Worm (Caenorhabditis elegans) whole organism, L4 larva: ENCODE measurements around the gene F09E5.16.

Experiments
- F37D6.2 ChIP-seq: sonication (generic microtip); optimal IDR thresholded peaks from 2 replicates; lab custom pipeline; 2016; ENCODE audit warnings: mild to moderate bottlenecking, missing genetic modification characterization, missing compliant biosample characterization
- F44E2.7 ChIP-seq: fragments of 200-800 bp; sonication (Bioruptor generic); IDR thresholded peaks from 2 replicates; pipeline ENCODE4 v2.1.2; 2022; ENCODE audit warnings: missing genetic modification characterization, missing compliant biosample characterization
- aly-2 ChIP-seq: sonication (generic microtip); optimal IDR thresholded peaks from 2 replicates; lab custom pipeline; 2018; ENCODE audit warnings: missing biosample characterization, missing genetic modification characterization
- arid-1 ChIP-seq: fragments of 200-800 bp; sonication (Bioruptor generic); conservative IDR thresholded peaks from 2 replicates; pipeline ENCODE4 v1.3.6; 2022; ENCODE audit warnings: missing genetic modification reagents, missing genetic modification characterization, missing compliant biosample characterization
- ceh-32 ChIP-seq: sonication (generic microtip); optimal IDR thresholded peaks from 2 replicates; lab custom pipeline; 2016; ENCODE audit warnings: mild to moderate bottlenecking, missing genetic modification characterization, missing compliant biosample characterization; ENCODE audit not compliant: poor library complexity
- ceh-62 ChIP-seq: sonication (generic microtip); optimal IDR thresholded peaks from 2 replicates; lab custom pipeline; 2017; ENCODE audit warnings: missing biosample characterization, missing genetic modification characterization
- ceh-82 ChIP-seq: sonication (generic microtip); optimal IDR thresholded peaks from 2 replicates; lab custom pipeline; 2017; ENCODE audit warnings: missing biosample characterization, missing genetic modification characterization
- daf-16 ChIP-seq, 3 experiments: sonication (generic microtip); optimal IDR thresholded peaks; 2 replicates each; lab custom pipeline; 2016 to 2017; ENCODE audit warnings: missing genetic modification characterization in 3 of 3, missing genetic modification reagents in 3 of 3, mild to moderate bottlenecking in 2 of 3, missing compliant biosample characterization in 2 of 3, missing biosample characterization in 1 of 3, moderate library complexity in 1 of 3
- dmd-6 ChIP-seq: fragments of 200-800 bp; sonication (Bioruptor generic); IDR thresholded peaks from 2 replicates; pipeline ENCODE4 v1.3.6; 2022; ENCODE audit warnings: missing genetic modification reagents, missing genetic modification characterization, missing compliant biosample characterization
- dpl-1 ChIP-seq: fragments of 150-350 bp; optimal IDR thresholded peaks from 2 replicates; lab custom pipeline; 2014; ENCODE audit warnings: missing biosample characterization, missing genetic modification reagents, missing genetic modification characterization
- duxl-1 ChIP-seq: sonication (generic microtip); optimal IDR thresholded peaks from 2 replicates; lab custom pipeline; 2016; ENCODE audit warnings: mild to moderate bottlenecking, missing genetic modification characterization, moderate library complexity, missing compliant biosample characterization; ENCODE audit not compliant: poor library complexity
- dve-1 ChIP-seq: sonication (generic microtip); optimal IDR thresholded peaks from 2 replicates; lab custom pipeline; 2017; ENCODE audit warnings: antibody characterized with exemption, mild to moderate bottlenecking, missing genetic modification characterization, missing compliant biosample characterization; ENCODE audit not compliant: insufficient read depth
- egl-43 ChIP-seq: fragments of 200-800 bp; sonication (Bioruptor generic); IDR thresholded peaks from 2 replicates; pipeline ENCODE4 v1.3.6; 2022; ENCODE audit warnings: missing genetic modification reagents, missing genetic modification characterization, missing compliant biosample characterization
- gei-8 ChIP-seq: fragments of 200-800 bp; sonication (Bioruptor generic); optimal IDR thresholded peaks from 2 replicates; lab custom pipeline; 2018; ENCODE audit warnings: mild to moderate bottlenecking, missing genetic modification characterization, missing compliant biosample characterization
- hif-1 ChIP-seq, 2 experiments: sonication (generic microtip); optimal IDR thresholded peaks; 2 replicates each; lab custom pipeline; 2016 to 2017; ENCODE audit warnings: missing compliant biosample characterization in 2 of 2, missing genetic modification characterization in 2 of 2, missing genetic modification reagents in 2 of 2, missing genotype in 2 of 2, mild to moderate bottlenecking in 1 of 2
- hlh-11 ChIP-seq: fragments of 200-800 bp; sonication (Bioruptor generic); optimal IDR thresholded peaks from 2 replicates; lab custom pipeline; 2018; ENCODE audit warnings: mild to moderate bottlenecking, missing genetic modification characterization, missing compliant biosample characterization
- hlh-30 ChIP-seq: sonication (generic microtip); optimal IDR thresholded peaks from 2 replicates; lab custom pipeline; 2017; ENCODE audit warnings: antibody characterized with exemption, mild to moderate bottlenecking, missing genetic modification characterization, missing compliant biosample characterization; ENCODE audit not compliant: insufficient read depth
- lim-7 ChIP-seq: fragments of 200-800 bp; sonication (Bioruptor generic); IDR thresholded peaks from 2 replicates; pipeline ENCODE4 v1.3.6; 2022; ENCODE audit warnings: missing genetic modification characterization, missing compliant biosample characterization
- lin-1 ChIP-seq: fragments of 200-800 bp; sonication (Bioruptor generic); IDR thresholded peaks from 2 replicates; pipeline ENCODE4 v1.3.6; 2022; ENCODE audit warnings: missing genetic modification reagents, missing genetic modification characterization, missing compliant biosample characterization
- lin-15B ChIP-seq: fragments of 150-350 bp; sonication (generic microtip); optimal IDR thresholded peaks from 3 replicates; lab custom pipeline; 2014; ENCODE audit warnings: missing biosample characterization, missing genetic modification characterization
- lin-39 ChIP-seq: fragments of 150-350 bp; optimal IDR thresholded peaks from 2 replicates; lab custom pipeline; 2014; ENCODE audit warnings: missing biosample characterization, missing genetic modification reagents, missing genetic modification characterization
- lsy-2 ChIP-seq, 2 experiments: fragments of 150-350 bp in 1 of 2; sonication (generic microtip) in 1 of 2; optimal IDR thresholded peaks; 2 replicates each; lab custom pipeline; 2014 to 2017; ENCODE audit warnings: missing biosample characterization in 2 of 2, missing genetic modification characterization in 2 of 2
- mdl-1 ChIP-seq, 2 experiments: fragments of 150-350 bp in 1 of 2; sonication (generic microtip) in 1 of 2; optimal IDR thresholded peaks; 2 replicates each; lab custom pipeline; 2014 to 2017; ENCODE audit warnings: missing biosample characterization in 2 of 2, missing genetic modification characterization in 2 of 2
- mep-1 ChIP-seq: fragments of 150-350 bp; sonication (generic microtip); optimal IDR thresholded peaks from 3 replicates; lab custom pipeline; 2014; ENCODE audit warnings: missing biosample characterization, missing genetic modification characterization
- nhr-102 ChIP-seq: sonication (generic microtip); optimal IDR thresholded peaks from 2 replicates; lab custom pipeline; 2016; ENCODE audit warnings: mild to moderate bottlenecking, missing genetic modification characterization, moderate library complexity, missing compliant biosample characterization
- nhr-11 ChIP-seq: fragments of 150-350 bp; optimal IDR thresholded peaks from 2 replicates; lab custom pipeline; 2014; ENCODE audit warnings: missing biosample characterization, missing genetic modification characterization
- nhr-25 ChIP-seq: sonication (generic microtip); optimal IDR thresholded peaks from 2 replicates; lab custom pipeline; 2017; ENCODE audit warnings: missing genetic modification characterization, mild to moderate bottlenecking, missing compliant biosample characterization, antibody characterized with exemption, moderate library complexity, borderline replicate concordance; ENCODE audit not compliant: insufficient read depth
- nhr-28 ChIP-seq: fragments of 150-350 bp; optimal IDR thresholded peaks from 2 replicates; lab custom pipeline; 2014; ENCODE audit warnings: missing biosample characterization, missing genetic modification characterization
- nhr-48 ChIP-seq: sonication (generic microtip); optimal IDR thresholded peaks from 2 replicates; lab custom pipeline; 2016; ENCODE audit warnings: mild to moderate bottlenecking, missing genetic modification characterization, missing compliant biosample characterization
- nhr-6 ChIP-seq: fragments of 150-350 bp; optimal IDR thresholded peaks from 2 replicates; lab custom pipeline; 2014; ENCODE audit warnings: missing biosample characterization, missing genetic modification characterization
- nhr-76 ChIP-seq: fragments of 150-350 bp; optimal IDR thresholded peaks from 2 replicates; lab custom pipeline; 2014; ENCODE audit warnings: missing biosample characterization, missing genetic modification characterization
- nhr-77 ChIP-seq: fragments of 150-350 bp; optimal IDR thresholded peaks from 2 replicates; lab custom pipeline; 2014; ENCODE audit warnings: missing biosample characterization, missing genetic modification characterization
- pha-4 ChIP-seq, 2 experiments: fragments of 150-350 bp in 1 of 2; fragments of 200-800 bp in 1 of 2; sonication (Bioruptor generic) in 1 of 2; IDR thresholded peaks in 1 of 2; optimal IDR thresholded peaks in 1 of 2; 2 replicates each; pipeline versions ENCODE4 v1.3.6 to Lab custom; 2014 to 2022; ENCODE audit warnings: missing genetic modification characterization in 2 of 2, missing genetic modification reagents in 2 of 2, missing biosample characterization in 1 of 2, missing compliant biosample characterization in 1 of 2
- rbr-2 ChIP-seq: sonication (generic microtip); optimal IDR thresholded peaks from 2 replicates; lab custom pipeline; 2016; ENCODE audit warnings: missing genotype, missing genetic modification characterization, missing compliant biosample characterization
- skn-1 ChIP-seq: fragments of 150-350 bp; optimal IDR thresholded peaks from 2 replicates; lab custom pipeline; 2014; ENCODE audit warnings: missing biosample characterization, missing genetic modification characterization
- snpc-1.2 ChIP-seq: fragments of 200-800 bp; sonication (Bioruptor generic); IDR thresholded peaks from 2 replicates; pipeline ENCODE4 v1.3.6; 2022; ENCODE audit warnings: missing genetic modification reagents, missing genetic modification characterization, missing compliant biosample characterization
- spr-1 ChIP-seq: sonication (generic microtip); optimal IDR thresholded peaks from 2 replicates; lab custom pipeline; 2016; ENCODE audit warnings: mild to moderate bottlenecking, missing genetic modification characterization, missing compliant biosample characterization
- tag-97 ChIP-seq: fragments of 200-800 bp; sonication (Bioruptor generic); IDR thresholded peaks from 2 replicates; pipeline ENCODE4 v1.3.6; 2022; ENCODE audit warnings: missing genetic modification characterization, missing compliant biosample characterization
- tra-1 ChIP-seq: fragments of 200-800 bp; sonication (Bioruptor generic); IDR thresholded peaks from 2 replicates; pipeline ENCODE4 v1.3.6; 2022; ENCODE audit warnings: missing genetic modification reagents, missing genetic modification characterization, missing compliant biosample characterization
- unc-39 ChIP-seq: sonication (generic microtip); optimal IDR thresholded peaks from 2 replicates; lab custom pipeline; 2017; ENCODE audit warnings: missing biosample characterization, missing genetic modification characterization
- unc-62 ChIP-seq, 3 experiments: fragments of 150-350 bp in 1 of 3; sonication (generic microtip); optimal IDR thresholded peaks in 2 of 3; peaks in 1 of 3; 1 replicate in 1 of 3; 2 replicates in 2 of 3; lab custom pipeline; 2014 to 2017; ENCODE audit warnings: missing biosample characterization in 3 of 3, missing genetic modification characterization in 3 of 3, missing genetic modification reagents in 3 of 3, missing genotype in 1 of 3
- zag-1 ChIP-seq: fragments of 150-350 bp; optimal IDR thresholded peaks from 2 replicates; lab custom pipeline; 2014; ENCODE audit warnings: missing biosample characterization, missing genetic modification characterization
- zfp-2 ChIP-seq: sonication (generic microtip); optimal IDR thresholded peaks from 2 replicates; lab custom pipeline; 2016; ENCODE audit warnings: mild to moderate bottlenecking, missing genetic modification characterization, missing compliant biosample characterization
- zfp-3 ChIP-seq: fragments of 200-800 bp; sonication (Bioruptor generic); conservative IDR thresholded peaks from 2 replicates; pipeline ENCODE4 v1.3.6; 2022; ENCODE audit warnings: missing genetic modification reagents, missing genetic modification characterization, missing compliant biosample characterization

The F09E5.16 gene

DNA sequence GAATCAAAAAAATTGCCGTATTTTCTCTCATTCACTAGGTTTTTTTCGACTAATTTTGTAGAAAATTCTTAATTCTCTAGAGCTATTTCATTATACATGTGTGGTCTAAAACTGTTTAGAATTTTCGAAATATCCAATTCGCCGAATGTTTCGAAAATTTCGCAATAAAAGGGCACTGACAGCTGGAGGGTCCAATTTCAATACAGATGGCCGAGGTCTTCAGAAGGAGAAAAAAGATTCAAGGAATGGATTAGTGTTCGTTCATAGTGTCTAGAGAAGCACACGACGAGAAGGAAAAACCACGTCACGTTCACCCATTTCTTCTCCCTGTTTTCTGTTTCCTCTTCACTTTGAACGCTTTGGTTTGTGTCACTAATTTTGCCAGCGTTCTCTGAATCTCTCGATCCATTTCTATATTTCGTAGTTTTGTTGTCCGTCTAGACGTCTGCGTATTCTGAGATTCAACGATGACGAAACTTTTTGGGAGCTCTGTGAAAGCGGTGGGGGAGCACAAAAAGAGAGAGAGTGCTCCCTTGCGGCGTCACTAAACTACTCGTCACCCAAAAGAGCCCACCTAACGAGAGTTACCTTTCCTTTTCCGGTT is 39.4 kb downstream of the F09E5.16 start (continued):
- peak; percentile 68 for TF ChIP-seq dve-1 (tag; lab: Kevin White, UChicago)
- no peak for TF ChIP-seq unc-39 (tag; lab: Kevin White, UChicago)
- peak; percentile 40 to 71 for TF ChIP-seq lsy-2 (tag; optimal IDR thresholded peaks at IDR 0.05; lab: Kevin White, UChicago)
- peak; percentile 79 for TF ChIP-seq hlh-11 (tag; lab: Kevin White, UChicago)
- TF ChIP-seq skn-1 (tag; lab: Kevin White, UChicago), result no peak
- 0 out of 2 replicates have a peak, but pooled peaks have one; percentile 20 for TF ChIP-seq arid-1
- TF ChIP-seq gei-8 (GFP tag; lab: Kevin White, UChicago), result peak; percentile 3
- peak; percentile 58 for TF ChIP-seq nhr-11 (tag; lab: Kevin White, UChicago)
- peak; percentile 17; the same call in 1 of the 2 replicates for TF ChIP-seq tra-1 (GFP tag; lab: Robert Waterston, UW)
- peak; percentile 20 for TF ChIP-seq dpl-1 (GFP tag; lab: Kevin White, UChicago)
- TF ChIP-seq rbr-2 (tag; lab: Kevin White, UChicago), result peak; percentile 70

DNA sequence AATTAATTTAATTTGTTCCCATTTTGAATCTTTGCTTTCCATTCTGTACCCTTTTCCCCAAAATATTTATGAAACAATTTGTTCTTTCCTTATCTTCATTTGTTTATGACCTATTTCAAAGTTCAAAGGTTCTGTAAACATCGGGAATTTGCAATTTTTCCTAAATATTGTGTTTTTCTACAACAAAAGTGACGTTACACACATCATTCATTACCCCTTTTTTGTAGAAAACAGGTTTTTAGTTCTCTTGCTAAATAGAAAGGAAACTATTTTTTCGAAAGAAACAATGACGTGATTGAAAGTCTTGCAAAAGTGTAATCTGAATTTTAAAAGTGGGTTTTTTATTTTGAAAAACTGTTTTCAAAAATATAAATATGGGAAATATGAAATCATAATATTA is 40.9 kb downstream of the F09E5.16 start:
- TF ChIP-seq unc-62 (GFP tag; optimal IDR thresholded peaks at IDR 0.05 in 1 of 2; lab: Kevin White, UChicago) (peak in 1 of 2 experiments; percentile 93), unc-62 (tag; optimal IDR thresholded peaks at IDR 0.05; lab: Kevin White, UChicago) (no peak), mdl-1 (tag; optimal IDR thresholded peaks at IDR 0.05; lab: Kevin White, UChicago) (no peak), daf-16 (GFP tag; optimal IDR thresholded peaks at IDR 0.05; lab: Kevin White, UChicago) (no peak), daf-16 (tag; optimal IDR thresholded peaks at IDR 0.05; lab: Kevin White, UChicago) (peak; percentile 70), duxl-1 (tag; lab: Kevin White, UChicago) (no peak), nhr-28 (peak; percentile 8)

DNA sequence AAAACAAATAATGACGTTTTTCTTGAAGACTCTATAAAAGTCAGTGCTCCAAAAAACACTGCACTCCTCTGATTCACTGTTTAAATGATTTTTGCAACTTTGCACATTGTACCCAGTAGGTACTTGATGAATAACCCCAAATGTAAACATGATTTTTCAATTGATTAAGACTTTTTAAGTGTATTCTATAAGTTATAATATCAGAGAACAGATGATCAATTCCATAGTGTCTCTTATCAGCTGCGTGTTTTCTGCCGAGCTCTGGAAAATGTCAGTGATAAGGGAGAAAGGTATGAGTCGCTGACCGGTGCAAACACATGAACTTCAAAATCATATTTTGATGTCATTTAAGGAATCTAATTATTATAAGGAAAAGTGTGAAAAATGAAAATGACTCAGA is 41.8 kb downstream of the F09E5.16 start:
- no peak for TF ChIP-seq nhr-76 (tag; lab: Kevin White, UChicago)
- TF ChIP-seq nhr-48 (tag; lab: Kevin White, UChicago), result peak; percentile 82
- TF ChIP-seq hlh-30, result peak; percentile 56
- peak; percentile 3 for TF ChIP-seq nhr-6
- TF ChIP-seq nhr-25 (tag; lab: Kevin White, UChicago), result no peak
- no peak for TF ChIP-seq ceh-82 (tag; lab: Kevin White, UChicago)
- TF ChIP-seq dve-1 (tag; lab: Kevin White, UChicago), result peak; percentile 86
- peak; percentile 69 for TF ChIP-seq nhr-102 (tag; lab: Kevin White, UChicago)
- no peak for TF ChIP-seq zfp-2 (tag; lab: Kevin White, UChicago)
- TF ChIP-seq hif-1 (tag; optimal IDR thresholded peaks at IDR 0.05; lab: Kevin White, UChicago), result peak in 1 of 2 experiments; percentile 36
- TF ChIP-seq dpl-1 (GFP tag; lab: Kevin White, UChicago), result no peak
- TF ChIP-seq F37D6.2 (tag; lab: Kevin White, UChicago), result no peak
- TF ChIP-seq snpc-1.2, result no peak
- TF ChIP-seq nhr-77 (tag; lab: Kevin White, UChicago), result peak; percentile 84
- TF ChIP-seq hlh-11 (tag; lab: Kevin White, UChicago), result peak; percentile 91
- peak; percentile 29; the same call in 1 of the 2 replicates for TF ChIP-seq pha-4 (GFP tag; IDR thresholded peaks at IDR 0.05; lab: Robert Waterston, UW)
- no peak for TF ChIP-seq pha-4 (tag; optimal IDR thresholded peaks at IDR 0.05; lab: Kevin White, UChicago)
- no peak for TF ChIP-seq spr-1
- no peak for TF ChIP-seq tag-97 (GFP tag; lab: Robert Waterston, UW)
- TF ChIP-seq egl-43 (GFP tag; lab: Robert Waterston, UW), result no peak
- TF ChIP-seq aly-2, result no peak
- TF ChIP-seq lin-1, result 0 out of 2 replicates have a peak, but pooled peaks have one; percentile 54
- TF ChIP-seq dmd-6 (GFP tag; lab: Robert Waterston, UW), result peak; percentile 92
- no peak for TF ChIP-seq tra-1 (GFP tag; lab: Robert Waterston, UW)
- no peak for TF ChIP-seq lin-15B
- TF ChIP-seq zag-1 (tag; lab: Kevin White, UChicago), result no peak
- no peak for TF ChIP-seq zfp-3 (GFP tag; lab: Robert Waterston, UW)
- TF ChIP-seq ceh-62, result no peak
- peak; percentile 22 for TF ChIP-seq mep-1 (tag; lab: Kevin White, UChicago)
- no peak for TF ChIP-seq F44E2.7 (GFP tag; lab: Robert Waterston, UW)
- TF ChIP-seq lin-39 (tag; lab: Kevin White, UChicago), result no peak
- TF ChIP-seq ceh-32 (tag; lab: Kevin White, UChicago), result no peak
- peak; percentile 87 for TF ChIP-seq nhr-28
- TF ChIP-seq lim-7, result no peak
